Fruit fly (Drosophila melanogaster) whole organism, embryonic: ENCODE measurements around the gene dlg1.
A peak's percentile ranks its signal among the peaks of the same experiment; 100 is the strongest.

Source experiments
- Ada2b ChIP-seq: fragments of 200-800 bp; sonication (Bioruptor generic); IDR thresholded peaks from 2 replicates; pipeline ENCODE4 v1.3.6; 2022; ENCODE audit warnings: missing biosample characterization, missing genetic modification characterization
- CG10147 ChIP-seq: fragments of 200-800 bp; sonication (Bioruptor generic); optimal IDR thresholded peaks from 2 replicates; lab custom pipeline; 2019; ENCODE audit warnings: missing biosample characterization, mild to moderate bottlenecking, missing genetic modification characterization, moderate library complexity
- CG10979 ChIP-seq: fragments of 200-800 bp; sonication (Bioruptor generic); optimal IDR thresholded peaks from 2 replicates; lab custom pipeline; 2018; ENCODE audit warnings: missing biosample characterization, mild to moderate bottlenecking, missing genetic modification characterization, moderate library complexity
- CG11247 ChIP-seq: fragments of 200-800 bp; sonication (Bioruptor generic); IDR thresholded peaks from 2 replicates; pipeline ENCODE4 v1.3.6; 2022; ENCODE audit warnings: missing biosample characterization, missing genetic modification characterization
- CG11560 ChIP-seq: fragments of 200-800 bp; sonication (Bioruptor generic); IDR thresholded peaks from 3 replicates; pipeline ENCODE4 v1.3.6; 2022; ENCODE audit warnings: missing biosample characterization, missing genetic modification characterization
- CG12299 ChIP-seq: fragments of 200-800 bp; sonication (Bioruptor generic); optimal IDR thresholded peaks from 2 replicates; lab custom pipeline; 2018; ENCODE audit warnings: missing biosample characterization, mild to moderate bottlenecking, missing genetic modification characterization
- CG13296 ChIP-seq: fragments of 200-800 bp; sonication (Bioruptor generic); optimal IDR thresholded peaks from 3 replicates; lab custom pipeline; 2018; ENCODE audit warnings: missing biosample characterization, mild to moderate bottlenecking, missing genetic modification characterization
- CG13894 ChIP-seq: fragments of 200-800 bp; sonication (Bioruptor generic); optimal IDR thresholded peaks from 3 replicates; lab custom pipeline; 2018; ENCODE audit warnings: missing biosample characterization, mild to moderate bottlenecking, missing genetic modification characterization, moderate library complexity
- CG15011 ChIP-seq: fragments of 200-800 bp; sonication (Bioruptor generic); optimal IDR thresholded peaks from 3 replicates; lab custom pipeline; 2018; ENCODE audit warnings: missing biosample characterization, mild to moderate bottlenecking, missing genetic modification characterization
- CG15601 ChIP-seq: fragments of 200-800 bp; sonication (Bioruptor generic); optimal IDR thresholded peaks from 3 replicates; lab custom pipeline; 2019; ENCODE audit warnings: missing biosample characterization, mild to moderate bottlenecking, missing genetic modification characterization, moderate library complexity
- CG1647 ChIP-seq: fragments of 200-800 bp; sonication (Bioruptor generic); optimal IDR thresholded peaks from 3 replicates; lab custom pipeline; 2016; ENCODE audit warnings: missing biosample characterization, missing genetic modification characterization
- CG16813 ChIP-seq: fragments of 200-800 bp; sonication (Bioruptor generic); IDR thresholded peaks from 3 replicates; pipeline ENCODE4 v1.3.6; 2022; ENCODE audit warnings: missing biosample characterization, missing genetic modification characterization; ENCODE audit not compliant: partially characterized antibody
- CG17612 ChIP-seq: fragments of 200-800 bp; sonication (Bioruptor generic); IDR thresholded peaks from 2 replicates; pipeline ENCODE4 v1.3.6; 2022; ENCODE audit warnings: missing biosample characterization, missing genetic modification characterization
- CG18764 ChIP-seq: fragments of 200-800 bp; sonication (Bioruptor generic); optimal IDR thresholded peaks from 3 replicates; lab custom pipeline; 2016; ENCODE audit warnings: missing biosample characterization, missing genetic modification characterization
- CG31224 ChIP-seq: fragments of 200-800 bp; sonication (Bioruptor generic); IDR thresholded peaks from 2 replicates; pipeline ENCODE4 v1.3.6; 2022; ENCODE audit warnings: missing biosample characterization, missing genetic modification characterization
- CG31388 ChIP-seq: fragments of 200-800 bp; sonication (Bioruptor generic); optimal IDR thresholded peaks from 2 replicates; lab custom pipeline; 2016; ENCODE audit warnings: missing biosample characterization, missing genetic modification characterization
- CG3163 ChIP-seq: fragments of 200-800 bp; sonication (Bioruptor generic); optimal IDR thresholded peaks from 3 replicates; lab custom pipeline; 2016; ENCODE audit warnings: missing biosample characterization, missing genetic modification characterization
- CG4820 ChIP-seq: fragments of 200-800 bp; sonication (Bioruptor generic); optimal IDR thresholded peaks from 3 replicates; lab custom pipeline; 2016; ENCODE audit warnings: missing biosample characterization, missing genetic modification characterization
- CG4854 ChIP-seq: fragments of 200-800 bp; sonication (Bioruptor generic); optimal IDR thresholded peaks from 2 replicates; lab custom pipeline; 2016; ENCODE audit warnings: missing biosample characterization, missing genetic modification characterization, inconsistent platforms
- CG6654 ChIP-seq: fragments of 200-800 bp; sonication (Bioruptor generic); optimal IDR thresholded peaks from 2 replicates; lab custom pipeline; 2017; ENCODE audit warnings: missing biosample characterization, mild to moderate bottlenecking, missing genetic modification characterization
- CG6683 ChIP-seq: fragments of 200-800 bp; sonication (Bioruptor generic); optimal IDR thresholded peaks from 2 replicates; lab custom pipeline; 2017; ENCODE audit warnings: missing biosample characterization, mild to moderate bottlenecking, missing genetic modification characterization, missing genetic modification reagents
- CG7271 ChIP-seq: fragments of 200-800 bp; sonication (Bioruptor generic); optimal IDR thresholded peaks from 2 replicates; lab custom pipeline; 2018; ENCODE audit warnings: missing biosample characterization, mild to moderate bottlenecking, missing genetic modification characterization, moderate library complexity
- CG7928 ChIP-seq: fragments of 200-800 bp; sonication (Bioruptor generic); optimal IDR thresholded peaks from 2 replicates; lab custom pipeline; 2017; ENCODE audit warnings: missing biosample characterization, mild to moderate bottlenecking, missing genetic modification characterization
- CG8478 ChIP-seq: fragments of >200 bp; optimal IDR thresholded peaks from 2 replicates; lab custom pipeline; 2018
- Dbx ChIP-seq: fragments of 200-800 bp; sonication (Bioruptor generic); IDR thresholded peaks from 3 replicates; pipeline ENCODE4 v1.3.6; 2022; ENCODE audit warnings: missing biosample characterization, missing genetic modification characterization
- E2f2 ChIP-seq: fragments of 200-800 bp; sonication (Bioruptor generic); IDR thresholded peaks from 2 replicates; pipeline ENCODE4 v1.3.6; 2022; ENCODE audit warnings: missing biosample characterization, missing genetic modification characterization
- Jarid2 ChIP-seq: fragments of 200-800 bp; sonication (Bioruptor generic); optimal IDR thresholded peaks from 3 replicates; lab custom pipeline; 2017; ENCODE audit warnings: mild to moderate bottlenecking, missing biosample characterization, missing genetic modification reagents, missing genetic modification characterization
- Oaz ChIP-seq: fragments of 200-800 bp; sonication (Bioruptor generic); IDR thresholded peaks from 2 replicates; pipeline ENCODE4 v1.3.6; 2022; ENCODE audit warnings: missing biosample characterization, missing genetic modification characterization
- Optix ChIP-seq: fragments of 200-800 bp; sonication (Bioruptor generic); IDR thresholded peaks from 3 replicates; pipeline ENCODE4 v1.3.6; 2022; ENCODE audit warnings: missing biosample characterization, missing genetic modification characterization
- Side ChIP-seq: fragments of 200-800 bp; sonication (Bioruptor generic); optimal IDR thresholded peaks from 2 replicates; lab custom pipeline; 2016; ENCODE audit warnings: missing biosample characterization, missing genetic modification characterization
- Six4 ChIP-seq: fragments of 200-800 bp; sonication (Bioruptor generic); optimal IDR thresholded peaks from 2 replicates; lab custom pipeline; 2016; ENCODE audit warnings: missing biosample characterization, missing genetic modification characterization
- Usf ChIP-seq: fragments of 200-800 bp; sonication (Bioruptor generic); optimal IDR thresholded peaks from 2 replicates; lab custom pipeline; 2017; ENCODE audit warnings: missing genotype, missing biosample characterization, missing genetic modification characterization
- YL-1 ChIP-seq: fragments of 200-800 bp; sonication (Bioruptor generic); optimal IDR thresholded peaks from 3 replicates; lab custom pipeline; 2017; ENCODE audit warnings: missing biosample characterization, mild to moderate bottlenecking, missing genetic modification characterization
- al ChIP-seq: fragments of 200-800 bp; sonication (Bioruptor generic); IDR thresholded peaks from 2 replicates; pipeline ENCODE4 v1.3.6; 2022; ENCODE audit warnings: missing biosample characterization, missing genetic modification characterization
- bowl ChIP-seq: fragments of 200-800 bp; sonication (Bioruptor generic); IDR thresholded peaks from 2 replicates; pipeline ENCODE4 v1.3.6; 2022; ENCODE audit warnings: missing biosample characterization, missing genetic modification characterization
- caup ChIP-seq: fragments of 200-800 bp; sonication (Bioruptor generic); optimal IDR thresholded peaks from 3 replicates; lab custom pipeline; 2017; ENCODE audit warnings: missing biosample characterization, mild to moderate bottlenecking, missing genetic modification characterization, moderate library complexity; ENCODE audit not compliant: severe bottlenecking
- ci ChIP-seq: fragments of 200-800 bp; sonication (Bioruptor generic); IDR thresholded peaks from 3 replicates; pipeline ENCODE4 v1.3.6; 2022; ENCODE audit warnings: missing biosample characterization, missing genetic modification characterization
- crol ChIP-seq: fragments of 200-800 bp; sonication (Bioruptor generic); IDR thresholded peaks from 2 replicates; pipeline ENCODE4 v1.3.6; 2022; ENCODE audit warnings: missing biosample characterization, missing genetic modification characterization
- dpn ChIP-seq, 2 experiments: fragments of 200-800 bp; sonication (Bioruptor generic); optimal IDR thresholded peaks; 3 replicates each; lab custom pipeline; 2016; ENCODE audit warnings: missing biosample characterization in 2 of 2, missing genetic modification characterization in 2 of 2
- emc ChIP-seq: fragments of 200-800 bp; sonication (Bioruptor generic); optimal IDR thresholded peaks from 2 replicates; lab custom pipeline; 2016; ENCODE audit warnings: missing biosample characterization, missing genetic modification characterization
- en ChIP-seq: fragments of 200-800 bp; sonication (Bioruptor generic); optimal IDR thresholded peaks from 2 replicates; lab custom pipeline; 2016; ENCODE audit warnings: missing biosample characterization, missing genetic modification characterization
- esg ChIP-seq: fragments of 200-800 bp; sonication (Bioruptor generic); conservative IDR thresholded peaks from 2 replicates; pipeline ENCODE4 v1.3.6; 2022; ENCODE audit warnings: missing biosample characterization, missing genetic modification characterization
- hkb ChIP-seq, 2 experiments: fragments of 200-800 bp in 1 of 2; fragments of >200 bp in 1 of 2; sonication (Bioruptor generic) in 1 of 2; IDR thresholded peaks in 1 of 2; optimal IDR thresholded peaks in 1 of 2; 2 replicates each; pipeline versions ENCODE4 v1.3.6 to Lab custom; 2017 to 2022; ENCODE audit warnings: missing biosample characterization in 1 of 2, missing genetic modification characterization in 1 of 2
- ken ChIP-seq: fragments of 200-800 bp; sonication (Bioruptor generic); IDR thresholded peaks from 3 replicates; pipeline ENCODE4 v1.3.6; 2022; ENCODE audit warnings: missing biosample characterization, missing genetic modification characterization
- maf-S ChIP-seq: fragments of 200-800 bp; sonication (Bioruptor generic); optimal IDR thresholded peaks from 2 replicates; lab custom pipeline; 2016; ENCODE audit warnings: missing biosample characterization, missing genetic modification characterization
- scrt ChIP-seq: fragments of 200-800 bp; sonication (Bioruptor generic); optimal IDR thresholded peaks from 2 replicates; lab custom pipeline; 2018; ENCODE audit warnings: missing biosample characterization, mild to moderate bottlenecking, missing genetic modification characterization, moderate library complexity
- tin ChIP-seq: fragments of 200-800 bp; sonication (Bioruptor generic); optimal IDR thresholded peaks from 3 replicates; lab custom pipeline; 2016; ENCODE audit warnings: missing biosample characterization, missing genetic modification characterization
- wek ChIP-seq: fragments of 200-800 bp; sonication (Bioruptor generic); optimal IDR thresholded peaks from 3 replicates; lab custom pipeline; 2018; ENCODE audit warnings: missing biosample characterization, mild to moderate bottlenecking, missing genetic modification characterization, moderate library complexity
- wor ChIP-seq: fragments of 200-800 bp; sonication (Bioruptor generic); IDR thresholded peaks from 2 replicates; pipeline ENCODE4 v1.3.6; 2022; ENCODE audit warnings: missing biosample characterization, missing genetic modification characterization
- z ChIP-seq: fragments of 200-800 bp; sonication (Bioruptor generic); IDR thresholded peaks from 3 replicates; pipeline ENCODE4 v1.3.6; 2022; ENCODE audit warnings: missing biosample characterization, missing genetic modification characterization

dlg1 gene

dm6 chrX:11391364-11391915, 22.0 kb downstream of the dlg1 start (continued):
- TF ChIP-seq CG31224 = peak; percentile 48; the same call in 1 of the 2 replicates
- TF ChIP-seq Usf (GFP tag; lab: Kevin White, UChicago) = no peak
- no peak for TF ChIP-seq CG31388 (GFP tag; lab: Kevin White, UChicago)
- TF ChIP-seq emc (GFP tag; lab: Kevin White, UChicago) = no peak
- TF ChIP-seq esg = peak; percentile 68
- peak; percentile 81 for TF ChIP-seq Ada2b
- 0 out of 3 replicates have a peak, but pooled peaks have one; percentile 55 for TF ChIP-seq ken (GFP tag; lab: Robert Waterston, UW)
- TF ChIP-seq hkb (optimal IDR thresholded peaks at IDR 0.05; lab: Kevin White, UChicago) = no peak
- TF ChIP-seq hkb (GFP tag; IDR thresholded peaks at IDR 0.05; lab: Robert Waterston, UW) = peak; percentile 56; the same call in 1 of the 2 replicates
- TF ChIP-seq CG11560 (tag; lab: Robert Waterston, UW) = peak; percentile 46; the same call in 1 of the 3 replicates
- TF ChIP-seq wek (GFP tag; lab: Kevin White, UChicago) = no peak
- no peak for TF ChIP-seq E2f2 (GFP tag; lab: Robert Waterston, UW)
- TF ChIP-seq bowl = no peak
- TF ChIP-seq CG12299 (tag; lab: Kevin White, UChicago) = no peak
- TF ChIP-seq CG11247 = peak; percentile 22; the same call in 1 of the 2 replicates
- no peak for TF ChIP-seq CG18764 (GFP tag; lab: Kevin White, UChicago)
- no peak for TF ChIP-seq CG1647 (GFP tag; lab: Kevin White, UChicago)
- no peak for TF ChIP-seq Six4 (GFP tag; lab: Kevin White, UChicago)
- no peak for TF ChIP-seq CG7928
- TF ChIP-seq dpn (GFP tag; optimal IDR thresholded peaks at IDR 0.05; lab: Kevin White, UChicago) = peak in 1 of 2 experiments; percentile 30
- peak; percentile 50; the same call in 2 of the 3 replicates for TF ChIP-seq Dbx
- peak; percentile 75; the same call in 1 of the 2 replicates for TF ChIP-seq al (GFP tag; lab: Robert Waterston, UW)
- TF ChIP-seq caup (GFP tag; lab: Kevin White, UChicago) = peak; percentile 52
- no peak for TF ChIP-seq tin
- no peak for TF ChIP-seq z (GFP tag; lab: Robert Waterston, UW)
- no peak for TF ChIP-seq CG8478
- TF ChIP-seq CG4820 (GFP tag; lab: Kevin White, UChicago) = no peak
- TF ChIP-seq CG6683 (GFP tag; lab: Kevin White, UChicago) = no peak
- TF ChIP-seq scrt (GFP tag; lab: Kevin White, UChicago) = no peak
- TF ChIP-seq CG16813 (GFP tag; lab: Robert Waterston, UW) = no peak
- TF ChIP-seq CG10147 (GFP tag; lab: Kevin White, UChicago) = no peak
- no peak for TF ChIP-seq CG10979 (tag; lab: Kevin White, UChicago)
- TF ChIP-seq CG3163 (GFP tag; lab: Kevin White, UChicago) = no peak
- no peak for TF ChIP-seq Optix (GFP tag; lab: Robert Waterston, UW)
- TF ChIP-seq Side = peak; percentile 8
- TF ChIP-seq ci = peak; percentile 44; the same call in 1 of the 3 replicates
- TF ChIP-seq Oaz (GFP tag; lab: Robert Waterston, UW) = peak; percentile 57
- no peak for TF ChIP-seq CG4854 (GFP tag; lab: Kevin White, UChicago)
- TF ChIP-seq en (GFP tag; lab: Kevin White, UChicago) = no peak
- no peak for TF ChIP-seq YL-1
- TF ChIP-seq CG6654 (GFP tag; lab: Kevin White, UChicago) = no peak
- TF ChIP-seq CG7271 (tag; lab: Kevin White, UChicago) = no peak
- peak; percentile 42; the same call in 1 of the 2 replicates for TF ChIP-seq CG17612
- no peak for TF ChIP-seq CG13296 (GFP tag; lab: Kevin White, UChicago)
- no peak for TF ChIP-seq CG13894
- TF ChIP-seq CG15601 (tag; lab: Kevin White, UChicago) = no peak
- TF ChIP-seq wor (GFP tag; lab: Robert Waterston, UW) = peak; percentile 35; the same call in 1 of the 2 replicates
- peak; percentile 14 for TF ChIP-seq CG15011 (GFP tag; lab: Kevin White, UChicago)
- TF ChIP-seq crol (GFP tag; lab: Robert Waterston, UW) = no peak
- no peak for TF ChIP-seq maf-S (GFP tag; lab: Kevin White, UChicago)
- no peak for TF ChIP-seq Jarid2 (GFP tag; lab: Kevin White, UChicago)
